Worm (Caenorhabditis elegans) whole organism, early embryonic: Measurements from ENCODE around the gene mrpl-42.

ENCODE experiments used
- B0310.2 ChIP-seq: sonication (generic microtip); optimal IDR thresholded peaks from 2 replicates; lab custom pipeline; 2016; ENCODE audit warnings: mild to moderate bottlenecking, missing genetic modification characterization, missing compliant biosample characterization
- aly-1 ChIP-seq: sonication (generic microtip); optimal IDR thresholded peaks from 2 replicates; lab custom pipeline; 2016; ENCODE audit warnings: missing genetic modification characterization, missing compliant biosample characterization
- ama-1 ChIP-seq: fragments of 150-350 bp; optimal IDR thresholded peaks from 2 replicates; lab custom pipeline; 2014
- ceh-13 ChIP-seq: fragments of 200-800 bp; sonication (Bioruptor generic); optimal IDR thresholded peaks from 2 replicates; lab custom pipeline; 2018; ENCODE audit warnings: mild to moderate bottlenecking, missing genetic modification characterization, missing compliant biosample characterization
- ceh-36 ChIP-seq: sonication (generic microtip); optimal IDR thresholded peaks from 2 replicates; lab custom pipeline; 2016; ENCODE audit warnings: missing genetic modification characterization, inconsistent platforms, missing compliant biosample characterization
- ets-7 ChIP-seq: sonication (generic microtip); optimal IDR thresholded peaks from 2 replicates; lab custom pipeline; 2016; ENCODE audit warnings: missing genotype, missing genetic modification characterization, missing compliant biosample characterization
- flt-1 ChIP-seq: fragments of 200-800 bp; sonication (Bioruptor generic); IDR thresholded peaks from 2 replicates; pipeline ENCODE4 v1.3.6; 2022; ENCODE audit warnings: missing genetic modification characterization, missing compliant biosample characterization
- hmbx-1 ChIP-seq: sonication (generic microtip); optimal IDR thresholded peaks from 2 replicates; lab custom pipeline; 2016; ENCODE audit warnings: mild to moderate bottlenecking, missing genetic modification characterization, missing compliant biosample characterization
- hmg-4 ChIP-seq: fragments of 200-800 bp; sonication (Bioruptor generic); optimal IDR thresholded peaks from 2 replicates; lab custom pipeline; 2018; ENCODE audit warnings: mild to moderate bottlenecking, missing genetic modification characterization, missing compliant biosample characterization
- pes-1 ChIP-seq: fragments of 200-800 bp; sonication (Bioruptor generic); IDR thresholded peaks from 2 replicates; pipeline ENCODE4 v1.3.6; 2022; ENCODE audit warnings: missing genetic modification reagents, missing genetic modification characterization, missing compliant biosample characterization
- scrt-1 ChIP-seq: fragments of 200-800 bp; sonication (Bioruptor generic); IDR thresholded peaks from 2 replicates; pipeline ENCODE4 v1.3.6; 2022; ENCODE audit warnings: missing genetic modification characterization, missing compliant biosample characterization
- tbx-11 ChIP-seq: fragments of 200-800 bp; sonication (Bioruptor generic); IDR thresholded peaks from 2 replicates; pipeline ENCODE4 v1.3.6; 2022; ENCODE audit warnings: missing genetic modification characterization, missing compliant biosample characterization
- tbx-37 ChIP-seq: fragments of 200-800 bp; sonication (Bioruptor generic); conservative IDR thresholded peaks from 2 replicates; pipeline ENCODE4 v1.3.6; 2022; ENCODE audit warnings: missing genetic modification reagents, missing genetic modification characterization, missing compliant biosample characterization
- tra-4 ChIP-seq: sonication (generic microtip); optimal IDR thresholded peaks from 2 replicates; lab custom pipeline; 2017; ENCODE audit warnings: missing genetic modification characterization, missing compliant biosample characterization

DNA sequence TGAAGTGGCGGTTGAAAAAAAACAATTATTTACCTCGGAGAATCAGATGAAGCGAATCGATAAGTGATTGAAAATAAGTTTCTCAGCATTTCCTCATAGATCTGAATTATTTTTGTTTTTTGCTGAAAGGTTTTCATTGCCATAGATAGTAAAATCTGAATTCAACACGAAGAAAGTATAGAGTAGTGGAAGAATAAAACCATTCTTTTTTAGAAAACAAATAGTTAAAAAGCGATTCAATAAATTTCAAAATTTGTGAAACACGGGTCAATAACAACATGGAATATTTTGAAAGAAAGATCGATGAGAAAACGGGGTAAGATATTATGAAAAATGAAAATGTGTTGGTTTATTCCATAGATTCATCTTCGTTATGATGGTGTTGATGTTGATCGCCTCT lies at the start of gene mrpl-42:
- TF ChIP-seq ama-1 (lab: Kevin White, UChicago) (no peak), scrt-1 (GFP tag; lab: Robert Waterston, UW) (no peak), hmg-4 (GFP tag; lab: Kevin White, UChicago) (no peak), ceh-13 (no peak), tra-4 (no peak), ets-7 (tag; lab: Kevin White, UChicago) (no peak), flt-1 (GFP tag; lab: Robert Waterston, UW) (no peak), tbx-11 (GFP tag; lab: Robert Waterston, UW) (no peak), B0310.2 (no peak), hmbx-1 (no peak), ceh-36 (no peak), aly-1 (no peak), pes-1 (no peak), tbx-37 (no peak)
